Worm (Caenorhabditis elegans): ENCODE results near the gene lhpp-1.

Gene lhpp-1

ce11 chrV:12071483-12071882 lies 40.1 kb downstream of the lhpp-1 start:
- no peak for TF ChIP-seq unc-62 (GFP tag; optimal IDR thresholded peaks at IDR 0.05)

ce11 chrV:12070419-12070818 lies 41.2 kb downstream of the lhpp-1 start, which contains the start of gene kmo-1:
TSS of gene kmo-1 (minus strand) at chrV:12070519.
- no peak for TF ChIP-seq unc-62 (GFP tag; optimal IDR thresholded peaks at IDR 0.05)

ce11 chrV:12068437-12068836 lies 43.2 kb downstream of the lhpp-1 start, which contains the start of gene kmo-2:
TSS of gene kmo-2 (minus strand) at chrV:12068537.
- TF ChIP-seq unc-62 (GFP tag; optimal IDR thresholded peaks at IDR 0.05): no peak

- TF ChIP-seq unc-62 (GFP tag; optimal IDR thresholded peaks at IDR 0.05): no peak
These were observed 45.7 kb downstream of the lhpp-1 start for ce11 chrV:12065859-12066258.

- TF ChIP-seq unc-62 (GFP tag; optimal IDR thresholded peaks at IDR 0.05): no peak
These were observed 46.2 kb downstream of the lhpp-1 start, which contains the start of gene pqn-53 for ce11 chrV:12065369-12065768. TSS of gene pqn-53 (minus strand) at chrV:12065391.

ce11 chrV:12063036-12063435 lies 48.6 kb downstream of the lhpp-1 start, which contains the start of gene clh-6:
TSS of gene clh-6 (minus strand) at chrV:12063368.
- TF ChIP-seq unc-62 (GFP tag; optimal IDR thresholded peaks at IDR 0.05): no peak

- no peak for TF ChIP-seq unc-62 (GFP tag; optimal IDR thresholded peaks at IDR 0.05)
These were observed 51.9 kb downstream of the lhpp-1 start, which contains the start of gene R07B7.2 for ce11 chrV:12059719-12060118. TSS of gene R07B7.2 (minus strand) at chrV:12059753.
